Worm (Caenorhabditis elegans) whole organism, L4 larva: ENCODE measurements around the gene fbxb-112.

Source experiments
- D1046.2 ChIP-seq: fragments of 200-800 bp; sonication (Bioruptor generic); IDR thresholded peaks from 2 replicates; pipeline ENCODE4 v1.3.6; 2022; ENCODE audit warnings: missing genetic modification characterization, missing compliant biosample characterization
- R02D3.7 ChIP-seq: fragments of 150-350 bp; sonication (generic microtip); optimal IDR thresholded peaks from 3 replicates; lab custom pipeline; 2014; ENCODE audit warnings: missing biosample characterization, missing genetic modification characterization
- Y75B8A.6 ChIP-seq: fragments of 200-800 bp; sonication (Bioruptor generic); IDR thresholded peaks from 2 replicates; pipeline ENCODE4 v1.3.6; 2022; ENCODE audit warnings: missing genetic modification reagents, missing genetic modification characterization, missing compliant biosample characterization
- ZK546.5 ChIP-seq, 2 experiments: sonication (generic microtip); optimal IDR thresholded peaks; 2 replicates each; lab custom pipeline; 2017; ENCODE audit warnings: missing biosample characterization in 2 of 2, missing genetic modification characterization in 2 of 2
- aha-1 ChIP-seq: fragments of 150-350 bp; peaks from one replicate; lab custom pipeline; 2014; ENCODE audit warnings: missing biosample characterization, missing genetic modification characterization
- ama-1 ChIP-seq: fragments of 150-350 bp; optimal IDR thresholded peaks from 2 replicates; lab custom pipeline; 2014; ENCODE audit warnings: inconsistent platforms, mixed read lengths
- arid-1 ChIP-seq: fragments of 200-800 bp; sonication (Bioruptor generic); conservative IDR thresholded peaks from 2 replicates; pipeline ENCODE4 v1.3.6; 2022; ENCODE audit warnings: missing genetic modification reagents, missing genetic modification characterization, missing compliant biosample characterization
- attf-4 ChIP-seq: sonication (generic microtip); optimal IDR thresholded peaks from 3 replicates; lab custom pipeline; 2017; ENCODE audit warnings: missing biosample characterization, missing genetic modification characterization
- ceh-32 ChIP-seq: sonication (generic microtip); optimal IDR thresholded peaks from 2 replicates; lab custom pipeline; 2016; ENCODE audit warnings: mild to moderate bottlenecking, missing genetic modification characterization, missing compliant biosample characterization; ENCODE audit not compliant: poor library complexity
- ceh-62 ChIP-seq: sonication (generic microtip); optimal IDR thresholded peaks from 2 replicates; lab custom pipeline; 2017; ENCODE audit warnings: missing biosample characterization, missing genetic modification characterization
- ceh-82 ChIP-seq: sonication (generic microtip); optimal IDR thresholded peaks from 2 replicates; lab custom pipeline; 2017; ENCODE audit warnings: missing biosample characterization, missing genetic modification characterization
- ces-1 ChIP-seq: fragments of 150-350 bp; sonication (generic microtip); optimal IDR thresholded peaks from 4 replicates; lab custom pipeline; 2014; ENCODE audit warnings: missing biosample characterization, missing genetic modification reagents, missing genetic modification characterization
- ctbp-1 ChIP-seq: fragments of 200-800 bp; sonication (Bioruptor generic); IDR thresholded peaks from 2 replicates; pipeline ENCODE4 v1.3.6; 2022; ENCODE audit warnings: missing genetic modification reagents, missing genetic modification characterization, missing compliant biosample characterization
- daf-19 ChIP-seq: fragments of 200-800 bp; sonication (Bioruptor generic); conservative IDR thresholded peaks from 2 replicates; pipeline ENCODE4 v1.3.6; 2022; ENCODE audit warnings: missing genetic modification characterization, missing compliant biosample characterization
- dpl-1 ChIP-seq: fragments of 150-350 bp; optimal IDR thresholded peaks from 2 replicates; lab custom pipeline; 2014; ENCODE audit warnings: missing biosample characterization, missing genetic modification reagents, missing genetic modification characterization
- duxl-1 ChIP-seq: sonication (generic microtip); optimal IDR thresholded peaks from 2 replicates; lab custom pipeline; 2016; ENCODE audit warnings: mild to moderate bottlenecking, missing genetic modification characterization, moderate library complexity, missing compliant biosample characterization; ENCODE audit not compliant: poor library complexity
- dve-1 ChIP-seq: sonication (generic microtip); optimal IDR thresholded peaks from 2 replicates; lab custom pipeline; 2017; ENCODE audit warnings: antibody characterized with exemption, mild to moderate bottlenecking, missing genetic modification characterization, missing compliant biosample characterization; ENCODE audit not compliant: insufficient read depth
- egl-27 ChIP-seq: sonication (generic microtip); optimal IDR thresholded peaks from 3 replicates; lab custom pipeline; 2017; ENCODE audit warnings: missing biosample characterization, missing genetic modification reagents, missing genetic modification characterization
- hlh-11 ChIP-seq: fragments of 200-800 bp; sonication (Bioruptor generic); optimal IDR thresholded peaks from 2 replicates; lab custom pipeline; 2018; ENCODE audit warnings: mild to moderate bottlenecking, missing genetic modification characterization, missing compliant biosample characterization
- hlh-30 ChIP-seq: sonication (generic microtip); optimal IDR thresholded peaks from 2 replicates; lab custom pipeline; 2017; ENCODE audit warnings: antibody characterized with exemption, mild to moderate bottlenecking, missing genetic modification characterization, missing compliant biosample characterization; ENCODE audit not compliant: insufficient read depth
- hmg-1.1 ChIP-seq: fragments of 200-800 bp; sonication (Bioruptor generic); IDR thresholded peaks from 2 replicates; pipeline ENCODE4 v1.3.6; 2022; ENCODE audit warnings: missing genetic modification reagents, missing genetic modification characterization, missing compliant biosample characterization
- lin-39 ChIP-seq: fragments of 150-350 bp; optimal IDR thresholded peaks from 2 replicates; lab custom pipeline; 2014; ENCODE audit warnings: missing biosample characterization, missing genetic modification reagents, missing genetic modification characterization
- lir-3 ChIP-seq: sonication (generic microtip); optimal IDR thresholded peaks from 2 replicates; lab custom pipeline; 2016; ENCODE audit warnings: mild to moderate bottlenecking, missing genetic modification characterization, missing compliant biosample characterization
- madf-5 ChIP-seq, 2 experiments: fragments of 200-800 bp; sonication (Bioruptor generic); IDR thresholded peaks; 2 replicates each; pipeline ENCODE4 v1.3.6; 2022; ENCODE audit warnings: missing compliant biosample characterization in 2 of 2, missing genetic modification characterization in 2 of 2
- madf-9 ChIP-seq: fragments of 200-800 bp; sonication (Bioruptor generic); conservative IDR thresholded peaks from 2 replicates; pipeline ENCODE4 v1.3.6; 2022; ENCODE audit warnings: missing genetic modification reagents, missing genetic modification characterization, missing compliant biosample characterization
- mdt-29 ChIP-seq: fragments of 200-800 bp; sonication (Bioruptor generic); IDR thresholded peaks from 2 replicates; pipeline ENCODE4 v1.3.6; 2022; ENCODE audit warnings: missing genetic modification reagents, missing genetic modification characterization, missing compliant biosample characterization
- mep-1 ChIP-seq: fragments of 150-350 bp; sonication (generic microtip); optimal IDR thresholded peaks from 3 replicates; lab custom pipeline; 2014; ENCODE audit warnings: missing biosample characterization, missing genetic modification characterization
- mxl-3 ChIP-seq: fragments of 200-800 bp; sonication (Bioruptor generic); optimal IDR thresholded peaks from 2 replicates; lab custom pipeline; 2018; ENCODE audit warnings: mild to moderate bottlenecking, missing genetic modification characterization, missing compliant biosample characterization
- nhr-102 ChIP-seq: sonication (generic microtip); optimal IDR thresholded peaks from 2 replicates; lab custom pipeline; 2016; ENCODE audit warnings: mild to moderate bottlenecking, missing genetic modification characterization, moderate library complexity, missing compliant biosample characterization
- nhr-28 ChIP-seq: fragments of 150-350 bp; optimal IDR thresholded peaks from 2 replicates; lab custom pipeline; 2014; ENCODE audit warnings: missing biosample characterization, missing genetic modification characterization
- nhr-41 ChIP-seq: fragments of 200-800 bp; sonication (Bioruptor generic); IDR thresholded peaks from 2 replicates; pipeline ENCODE4 v1.3.6; 2022; ENCODE audit warnings: missing genetic modification reagents, missing genetic modification characterization, missing compliant biosample characterization
- nhr-48 ChIP-seq: sonication (generic microtip); optimal IDR thresholded peaks from 2 replicates; lab custom pipeline; 2016; ENCODE audit warnings: mild to moderate bottlenecking, missing genetic modification characterization, missing compliant biosample characterization
- nhr-76 ChIP-seq: fragments of 150-350 bp; optimal IDR thresholded peaks from 2 replicates; lab custom pipeline; 2014; ENCODE audit warnings: missing biosample characterization, missing genetic modification characterization
- nhr-77 ChIP-seq: fragments of 150-350 bp; optimal IDR thresholded peaks from 2 replicates; lab custom pipeline; 2014; ENCODE audit warnings: missing biosample characterization, missing genetic modification characterization
- pha-4 ChIP-seq, 2 experiments: fragments of 150-350 bp in 1 of 2; fragments of 200-800 bp in 1 of 2; sonication (Bioruptor generic) in 1 of 2; IDR thresholded peaks in 1 of 2; optimal IDR thresholded peaks in 1 of 2; 2 replicates each; pipeline versions ENCODE4 v1.3.6 to Lab custom; 2014 to 2022; ENCODE audit warnings: missing genetic modification characterization in 2 of 2, missing genetic modification reagents in 2 of 2, missing biosample characterization in 1 of 2, missing compliant biosample characterization in 1 of 2
- php-3 ChIP-seq: fragments of 200-800 bp; sonication (Bioruptor generic); IDR thresholded peaks from 2 replicates; pipeline ENCODE4 v1.3.6; 2022; ENCODE audit warnings: missing genetic modification reagents, missing genetic modification characterization, missing compliant biosample characterization
- pqm-1 ChIP-seq: sonication (generic microtip); optimal IDR thresholded peaks from 2 replicates; lab custom pipeline; 2017; ENCODE audit warnings: missing biosample characterization, missing genetic modification characterization
- rbr-2 ChIP-seq: sonication (generic microtip); optimal IDR thresholded peaks from 2 replicates; lab custom pipeline; 2016; ENCODE audit warnings: missing genotype, missing genetic modification characterization, missing compliant biosample characterization
- saeg-2 ChIP-seq: fragments of 200-800 bp; sonication (Bioruptor generic); IDR thresholded peaks from 2 replicates; pipeline ENCODE4 v1.3.6; 2022; ENCODE audit warnings: missing genetic modification reagents, missing genetic modification characterization, missing compliant biosample characterization
- set-16 ChIP-seq: fragments of 200-800 bp; sonication (Bioruptor generic); IDR thresholded peaks from 2 replicates; pipeline ENCODE4 v1.3.6; 2022; ENCODE audit warnings: missing genetic modification reagents, missing genetic modification characterization, missing compliant biosample characterization
- skn-1 ChIP-seq: fragments of 150-350 bp; optimal IDR thresholded peaks from 2 replicates; lab custom pipeline; 2014; ENCODE audit warnings: missing biosample characterization, missing genetic modification characterization
- unc-130 ChIP-seq: sonication (generic microtip); optimal IDR thresholded peaks from 2 replicates; lab custom pipeline; 2016; ENCODE audit warnings: missing genetic modification reagents, missing genetic modification characterization, missing compliant biosample characterization
- unc-62 ChIP-seq, 3 experiments: fragments of 150-350 bp in 1 of 3; sonication (generic microtip); optimal IDR thresholded peaks in 2 of 3; peaks in 1 of 3; 1 replicate in 1 of 3; 2 replicates in 2 of 3; lab custom pipeline; 2014 to 2017; ENCODE audit warnings: missing biosample characterization in 3 of 3, missing genetic modification characterization in 3 of 3, missing genetic modification reagents in 3 of 3, missing genotype in 1 of 3
- zag-1 ChIP-seq: fragments of 150-350 bp; optimal IDR thresholded peaks from 2 replicates; lab custom pipeline; 2014; ENCODE audit warnings: missing biosample characterization, missing genetic modification characterization
- zfp-2 ChIP-seq: sonication (generic microtip); optimal IDR thresholded peaks from 2 replicates; lab custom pipeline; 2016; ENCODE audit warnings: mild to moderate bottlenecking, missing genetic modification characterization, missing compliant biosample characterization
- zfp-3 ChIP-seq: fragments of 200-800 bp; sonication (Bioruptor generic); conservative IDR thresholded peaks from 2 replicates; pipeline ENCODE4 v1.3.6; 2022; ENCODE audit warnings: missing genetic modification reagents, missing genetic modification characterization, missing compliant biosample characterization
- zip-2 ChIP-seq: fragments of 150-350 bp; optimal IDR thresholded peaks from 2 replicates; lab custom pipeline; 2014; ENCODE audit warnings: missing biosample characterization, missing genetic modification characterization
- ztf-11 ChIP-seq: fragments of 150-350 bp; optimal IDR thresholded peaks from 2 replicates; lab custom pipeline; 2014; ENCODE audit warnings: missing biosample characterization, missing genetic modification characterization
- ztf-7 ChIP-seq: fragments of 150-350 bp; optimal IDR thresholded peaks from 2 replicates; lab custom pipeline; 2014; ENCODE audit warnings: missing biosample characterization, missing genetic modification characterization

Gene fbxb-112

ce11 chrII:3518961-3519544, 28.2 kb downstream of the fbxb-112 start, which contains the start of gene clec-126:
Gene clec-126, plus strand, starts transcription at chrII:3519494.
- TF ChIP-seq hlh-30 (tag; lab: Kevin White, UChicago) (peak; percentile 85), arid-1 (GFP tag; lab: Robert Waterston, UW) (peak; percentile 31; the same call in 1 of the 2 replicates), ceh-32 (tag; lab: Kevin White, UChicago) (no peak), ama-1 (lab: Kevin White, UChicago) (no peak), unc-62 (GFP tag; optimal IDR thresholded peaks at IDR 0.05 in 1 of 2; lab: Kevin White, UChicago) (peak in 1 of 2 experiments; percentile 64), unc-62 (tag; optimal IDR thresholded peaks at IDR 0.05; lab: Kevin White, UChicago) (no peak), lir-3 (tag; lab: Kevin White, UChicago) (peak; percentile 74), ces-1 (no peak), zfp-3 (GFP tag; lab: Robert Waterston, UW) (0 out of 2 replicates have a peak, but pooled peaks have one; percentile 11), attf-4 (tag; lab: Kevin White, UChicago) (no peak), mdt-29 (GFP tag; lab: Robert Waterston, UW) (0 out of 2 replicates have a peak, but pooled peaks have one; percentile 63), skn-1 (tag; lab: Kevin White, UChicago) (no peak), madf-9 (peak; percentile 77), unc-130 (peak; percentile 68), nhr-28 (tag; lab: Kevin White, UChicago) (peak; percentile 54), hmg-1.1 (GFP tag; lab: Robert Waterston, UW) (peak; percentile 84), zag-1 (no peak), pqm-1 (tag; lab: Kevin White, UChicago) (no peak), ztf-11 (tag; lab: Kevin White, UChicago) (no peak), pha-4 (GFP tag; IDR thresholded peaks at IDR 0.05; lab: Robert Waterston, UW) (peak; percentile 74; the same call in 1 of the 2 replicates), pha-4 (tag; optimal IDR thresholded peaks at IDR 0.05; lab: Kevin White, UChicago) (peak; percentile 27), set-16 (GFP tag; lab: Robert Waterston, UW) (peak; percentile 43; the same call in 1 of the 2 replicates), ceh-82 (tag; lab: Kevin White, UChicago) (no peak), nhr-77 (tag; lab: Kevin White, UChicago) (peak; percentile 74), mep-1 (tag; lab: Kevin White, UChicago) (peak; percentile 88), hlh-11 (tag; lab: Kevin White, UChicago) (peak; percentile 84), saeg-2 (no peak), lin-39 (tag; lab: Kevin White, UChicago) (no peak), Y75B8A.6 (no peak; the same call in 1 of the 2 replicates), ctbp-1 (GFP tag; lab: Robert Waterston, UW) (peak; percentile 74), dpl-1 (peak; percentile 47), ceh-62 (no peak), ztf-7 (tag; lab: Kevin White, UChicago) (peak; percentile 59), daf-19 (GFP tag; lab: Robert Waterston, UW) (no peak), madf-5 (GFP tag; IDR thresholded peaks at IDR 0.05; lab: Robert Waterston, UW) (0 out of 4 replicates have a peak, but pooled peaks of 1 of the 2 experiments have one; percentile 65), nhr-48 (tag; lab: Kevin White, UChicago) (peak; percentile 82), aha-1 (peak; percentile 98), zip-2 (peak; percentile 65), nhr-102 (tag; lab: Kevin White, UChicago) (peak; percentile 89), nhr-76 (tag; lab: Kevin White, UChicago) (no peak), ZK546.5 (tag; optimal IDR thresholded peaks at IDR 0.05; lab: Kevin White, UChicago) (no peak), nhr-41 (no peak; the same call in 1 of the 2 replicates), dve-1 (tag; lab: Kevin White, UChicago) (peak; percentile 99), php-3 (GFP tag; lab: Robert Waterston, UW) (no peak; the same call in 1 of the 2 replicates), rbr-2 (tag; lab: Kevin White, UChicago) (peak; percentile 83), zfp-2 (tag; lab: Kevin White, UChicago) (peak; percentile 65), duxl-1 (tag; lab: Kevin White, UChicago) (peak; percentile 67), R02D3.7 (tag; lab: Kevin White, UChicago) (no peak), D1046.2 (GFP tag; lab: Robert Waterston, UW) (peak; percentile 73; the same call in 1 of the 2 replicates), mxl-3 (peak; percentile 63), egl-27 (tag; lab: Kevin White, UChicago) (no peak)
